Fruit fly (Drosophila melanogaster) Kc167 (cell line): ENCODE results near the gene AdamTS-A.

Experiments
- Sin3A ChIP-seq: fragments of >200 bp; optimal IDR thresholded peaks from 2 replicates; lab custom pipeline; 2018; ENCODE audit warnings: missing external identifiers
- ttk ChIP-seq: sonication (Bioruptor generic); optimal IDR thresholded peaks from 2 replicates; lab custom pipeline; 2017; ENCODE audit warnings: missing external identifiers

DNA sequence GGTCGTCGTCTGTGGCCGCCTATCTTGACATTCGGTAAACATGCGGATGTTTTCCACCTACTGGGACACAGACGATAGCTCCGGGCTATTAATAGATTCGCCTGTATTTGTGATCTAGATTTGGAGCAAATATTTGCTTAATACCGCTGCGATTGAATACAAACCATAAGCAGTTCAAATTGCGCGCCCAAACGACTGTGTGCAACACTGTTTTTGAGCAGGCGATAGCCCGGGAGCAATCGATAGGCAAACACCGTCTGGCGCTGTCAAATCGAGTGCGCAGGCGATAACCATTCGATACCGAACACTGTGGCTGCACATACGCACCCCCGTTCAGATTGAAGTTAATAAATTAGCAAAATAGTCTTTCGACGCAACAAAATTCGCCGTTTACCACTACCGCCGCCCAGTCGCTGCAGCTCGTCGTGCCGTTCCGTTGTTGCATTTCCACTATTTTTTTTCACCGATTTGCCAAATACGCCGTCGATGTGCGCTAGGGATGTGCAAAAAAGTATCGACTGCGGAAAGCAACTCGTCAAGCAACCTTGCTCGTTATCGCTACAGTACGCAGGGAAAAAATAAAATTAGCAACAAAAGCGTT, 67.8 kb downstream of the AdamTS-A start, which contains the start of gene Atx2:
- TF ChIP-seq Sin3A (lab: Kevin White, UChicago) (no peak), ttk (no peak)
